Fruit fly (Drosophila melanogaster): ENCODE measurements around the gene CG13375.

DNA sequence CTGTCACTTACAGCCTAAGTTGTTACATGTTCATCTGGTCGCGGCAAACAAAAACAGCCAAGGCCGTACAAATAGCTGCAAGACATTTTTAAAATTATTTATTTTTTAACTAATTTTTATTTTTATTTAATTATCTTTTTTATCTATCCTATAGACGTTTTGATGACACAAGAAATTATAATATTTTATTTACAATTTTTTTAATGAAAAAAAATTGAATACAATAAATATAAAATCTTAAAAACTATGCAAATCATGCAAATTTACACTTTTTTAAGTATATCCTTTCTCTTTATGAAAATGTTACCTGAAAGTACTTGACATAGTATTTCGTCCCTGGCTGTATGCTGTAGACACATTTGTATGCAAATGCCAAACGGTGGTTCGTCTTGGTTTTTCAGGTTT, 43.4 kb upstream of the CG13375 start:
- TF ChIP-seq pan (optimal IDR thresholded peaks at IDR 0.05) (no peak), psq (optimal IDR thresholded peaks at IDR 0.05) (no peak), Dll (optimal IDR thresholded peaks at IDR 0.05) (no peak)
